Worm (Caenorhabditis elegans) whole organism, L4/young adult: ENCODE measurements around the gene F38A1.8.

Source experiments
- W03F9.2 ChIP-seq: fragments of 150-350 bp; optimal IDR thresholded peaks from 2 replicates; lab custom pipeline; 2014; ENCODE audit warnings: missing biosample characterization, missing genetic modification characterization
- dao-5 ChIP-seq: sonication (generic microtip); optimal IDR thresholded peaks from 2 replicates; lab custom pipeline; 2016; ENCODE audit warnings: missing genotype, missing genetic modification characterization, moderate library complexity, missing compliant biosample characterization
- him-1 ChIP-seq: sonication (generic microtip); optimal IDR thresholded peaks from 2 replicates; lab custom pipeline; 2016; ENCODE audit warnings: missing genotype, missing genetic modification reagents, missing genetic modification characterization, missing compliant biosample characterization

The F38A1.8 gene

DNA sequence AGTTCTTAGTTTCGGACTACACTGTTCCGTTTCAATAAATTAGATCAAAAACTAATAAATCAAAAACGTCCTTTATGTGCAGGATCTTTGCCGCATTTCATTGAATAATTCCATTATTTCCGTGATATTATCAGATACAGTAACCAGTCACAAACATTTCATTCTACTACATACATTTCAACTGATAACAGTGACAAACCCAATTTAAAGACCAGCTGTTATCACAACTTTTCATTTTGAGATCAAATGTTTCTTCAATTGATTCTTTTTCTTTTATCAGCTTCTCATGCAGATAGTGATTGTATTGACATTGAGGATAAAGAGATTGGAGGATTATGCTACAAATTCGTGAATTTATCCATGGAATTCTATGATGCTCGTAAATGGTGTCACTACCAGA, 17.1 kb upstream of the F38A1.8 start, which contains the start of gene clec-168:
Gene clec-168 (plus strand): TSS at position 247 of the 400 bp plus-strand sequence.
- TF ChIP-seq W03F9.2 (tag; lab: Kevin White, UChicago) (no peak), him-1 (no peak), dao-5 (tag; lab: Kevin White, UChicago) (no peak)

ce11 chrIV:1255632-1256031, 16.0 kb upstream of the F38A1.8 start, which contains the start of gene clec-167:
Gene clec-167, minus strand, starts transcription at chrIV:1255732.
- TF ChIP-seq W03F9.2 (tag; lab: Kevin White, UChicago) (no peak), him-1 (no peak), dao-5 (tag; lab: Kevin White, UChicago) (no peak)

- TF ChIP-seq W03F9.2 (tag; lab: Kevin White, UChicago) (no peak), dao-5 (tag; lab: Kevin White, UChicago) (no peak), him-1 (no peak)
These were observed 11.7 kb upstream of the F38A1.8 start, which contains the start of the genes clec-166 and F38A1.6 for ce11 chrIV:1251242-1251911. Gene clec-166, minus strand, starts transcription at chrIV:1251342. Gene F38A1.6, plus strand, starts transcription at chrIV:1251861.

DNA sequence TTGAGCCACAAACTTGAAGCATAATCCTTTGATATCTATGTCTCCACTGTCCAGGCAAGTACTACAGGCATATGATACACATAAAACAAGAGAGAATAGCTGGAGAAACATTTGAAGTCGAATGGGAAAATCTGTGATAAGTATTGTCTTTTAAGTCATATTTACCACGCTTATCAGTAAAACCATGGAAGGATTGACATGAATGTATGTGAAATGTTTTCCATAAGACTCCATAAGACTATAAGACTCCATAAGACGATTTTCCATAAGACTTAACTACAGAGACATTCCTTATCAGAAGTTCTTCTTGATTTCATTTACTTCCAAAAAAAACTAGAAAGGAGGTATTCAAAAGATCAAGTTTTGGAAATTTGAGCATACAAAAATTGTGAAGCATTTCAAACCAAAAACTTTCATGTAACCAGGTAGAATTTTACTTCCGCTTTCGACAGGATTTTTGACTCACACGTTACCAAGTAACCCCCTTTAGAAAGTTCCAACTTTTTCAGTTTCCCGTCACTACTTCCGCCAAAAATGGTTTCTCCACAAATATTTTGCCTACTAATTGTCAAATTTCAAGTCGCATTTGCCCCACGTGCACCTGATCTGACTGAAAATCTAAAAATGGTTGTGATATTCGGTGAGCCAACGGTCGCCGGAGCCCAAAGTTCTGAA, 7.2 kb upstream of the F38A1.8 start, which contains the start of the genes clec-165 and F38A1.11:
Gene clec-165 (minus strand): TSS at position 125 of the 675 bp plus-strand sequence.
Gene F38A1.11 (plus strand): TSS at position 625 of the 675 bp plus-strand sequence.
- TF ChIP-seq W03F9.2 (tag; lab: Kevin White, UChicago) = no peak

DNA sequence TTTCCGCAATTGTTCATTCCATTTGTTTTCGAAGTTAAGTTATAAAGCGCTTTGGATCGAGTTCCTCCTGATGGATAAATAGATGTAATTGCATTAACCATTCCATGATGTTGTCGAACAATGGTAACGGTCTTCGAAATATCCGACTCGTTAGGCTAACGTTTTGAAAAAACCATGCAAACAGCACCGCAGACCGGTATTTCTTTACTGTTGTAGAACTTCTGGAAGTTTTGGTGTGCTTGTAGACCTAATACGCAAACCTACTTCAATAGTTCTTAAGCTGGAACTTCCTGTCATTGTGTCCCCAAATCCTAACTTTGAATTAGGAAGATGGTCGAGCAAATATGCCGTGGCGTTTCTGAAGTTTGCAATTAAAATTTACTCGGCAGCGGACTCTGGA, 5.6 kb upstream of the F38A1.8 start, which contains the start of gene F38A1.9:
Gene F38A1.9 (minus strand): TSS at position 101 of the 400 bp plus-strand sequence.
- TF ChIP-seq dao-5 (tag; lab: Kevin White, UChicago) = no peak
- no peak for TF ChIP-seq W03F9.2 (tag; lab: Kevin White, UChicago)
- no peak for TF ChIP-seq him-1

ce11 chrIV:1243295-1243694, 3.6 kb upstream of the F38A1.8 start, which contains the start of gene F38A1.15:
Gene F38A1.15, minus strand, starts transcription at chrIV:1243395.
- TF ChIP-seq him-1 (no peak), W03F9.2 (tag; lab: Kevin White, UChicago) (no peak)

- TF ChIP-seq W03F9.2 (tag; lab: Kevin White, UChicago) (no peak), dao-5 (tag; lab: Kevin White, UChicago) (no peak), him-1 (no peak)
These were observed 1.5 kb downstream of the F38A1.8 start for ce11 chrIV:1238147-1238546.

DNA sequence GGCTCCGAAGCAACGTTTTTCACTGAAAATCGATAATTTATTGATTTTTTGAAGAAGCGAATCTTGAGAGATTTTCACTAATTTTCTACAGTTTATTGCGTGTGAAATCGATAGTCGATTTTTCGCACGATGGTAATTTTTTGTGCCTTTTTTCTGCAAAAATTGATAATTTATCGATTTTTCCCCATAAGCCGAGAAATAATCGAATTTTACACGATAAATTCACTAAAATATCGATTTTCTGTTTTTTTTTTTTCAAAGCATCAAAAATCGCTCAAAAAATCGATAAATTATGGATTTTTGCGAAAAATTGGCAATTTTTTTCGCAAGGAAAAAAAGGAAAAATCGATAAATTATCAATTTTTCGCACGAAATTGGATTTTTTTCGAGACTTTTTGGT, 3.9 kb downstream of the F38A1.8 start:
- TF ChIP-seq dao-5 (tag; lab: Kevin White, UChicago) (no peak), him-1 (no peak), W03F9.2 (tag; lab: Kevin White, UChicago) (no peak)

DNA sequence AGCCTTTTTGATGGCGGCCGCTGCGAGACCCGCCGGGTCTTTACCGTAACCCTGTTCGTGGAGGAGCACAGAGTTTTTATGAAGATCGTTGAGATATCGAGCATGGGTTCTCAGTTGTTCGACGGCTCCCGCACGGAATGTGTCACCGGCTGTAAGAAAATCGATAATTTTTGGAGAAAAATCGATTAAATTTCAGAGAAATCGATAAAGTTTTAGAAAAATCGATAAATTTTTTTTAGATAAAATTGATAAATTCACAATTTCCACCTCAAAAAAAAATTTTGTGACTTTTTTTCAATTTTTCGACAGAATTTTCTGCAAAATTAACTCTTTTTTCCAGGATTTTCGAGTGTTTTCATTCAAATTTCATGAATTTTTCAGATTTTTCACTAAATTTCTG, 4.9 kb downstream of the F38A1.8 start:
- TF ChIP-seq him-1 (no peak), dao-5 (tag; lab: Kevin White, UChicago) (no peak), W03F9.2 (tag; lab: Kevin White, UChicago) (no peak)

- TF ChIP-seq dao-5 (tag; lab: Kevin White, UChicago) (no peak), him-1 (no peak), W03F9.2 (tag; lab: Kevin White, UChicago) (no peak)
These were observed 7.1 kb downstream of the F38A1.8 start for ce11 chrIV:1232419-1233145.

- TF ChIP-seq dao-5 (tag; lab: Kevin White, UChicago) = no peak
- TF ChIP-seq him-1 = no peak
- no peak for TF ChIP-seq W03F9.2 (tag; lab: Kevin White, UChicago)
These were observed 8.1 kb downstream of the F38A1.8 start, which contains the start of gene W09G12.6 for ce11 chrIV:1231589-1231988. Gene W09G12.6, plus strand, starts transcription at chrIV:1231889.

- TF ChIP-seq him-1 = no peak
- TF ChIP-seq dao-5 (tag; lab: Kevin White, UChicago) = no peak
- TF ChIP-seq W03F9.2 (tag; lab: Kevin White, UChicago) = no peak
These were observed 10.9 kb downstream of the F38A1.8 start, which contains the start of gene W09G12.7 for ce11 chrIV:1228675-1229130. Gene W09G12.7, plus strand, starts transcription at chrIV:1229080.

- TF ChIP-seq dao-5 (tag; lab: Kevin White, UChicago) (no peak), W03F9.2 (tag; lab: Kevin White, UChicago) (no peak), him-1 (no peak)
These were observed 13.9 kb downstream of the F38A1.8 start, which contains the start of gene W09G12.8 for ce11 chrIV:1225596-1226232. Gene W09G12.8, plus strand, starts transcription at chrIV:1226182.
